Fruit fly (Drosophila melanogaster): Measurements from ENCODE around the gene hh.

DNA sequence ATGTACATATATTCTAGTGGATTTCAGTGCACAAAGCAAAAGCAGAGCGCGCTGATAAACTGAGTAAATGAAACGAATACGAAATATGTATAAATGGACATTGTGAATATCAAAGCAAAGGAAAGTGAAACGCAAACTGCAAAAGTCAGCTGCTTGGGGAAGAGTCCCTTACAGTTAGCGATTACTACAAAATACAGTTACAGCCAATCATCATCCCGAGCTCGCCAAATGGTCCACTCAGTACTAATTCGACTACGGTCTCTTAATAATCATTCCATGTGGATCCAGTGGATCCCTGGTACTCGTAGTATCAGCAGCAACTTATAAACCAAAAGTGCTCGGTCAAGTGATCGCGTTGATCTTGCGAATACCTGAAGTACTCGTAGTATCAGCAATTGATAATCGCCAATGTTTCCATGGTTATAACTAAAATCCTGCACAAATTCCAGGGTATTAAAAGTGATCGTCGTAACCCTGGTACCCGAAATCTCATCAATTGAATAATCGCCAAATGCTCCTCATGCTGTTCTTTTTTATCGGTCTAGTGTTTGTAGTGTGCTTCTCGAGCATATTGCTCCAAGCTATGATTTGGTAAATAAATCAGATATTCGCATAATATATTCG is 40.1 kb upstream of the hh start:
- no peak for TF ChIP-seq CG5953 (GFP tag; IDR thresholded peaks at IDR 0.05)
- no peak for TF ChIP-seq Sin3A (optimal IDR thresholded peaks at IDR 0.05)

Measured in whole organism, embryonic.